Fruit fly (Drosophila melanogaster): ENCODE results near the gene Poc1.

DNA sequence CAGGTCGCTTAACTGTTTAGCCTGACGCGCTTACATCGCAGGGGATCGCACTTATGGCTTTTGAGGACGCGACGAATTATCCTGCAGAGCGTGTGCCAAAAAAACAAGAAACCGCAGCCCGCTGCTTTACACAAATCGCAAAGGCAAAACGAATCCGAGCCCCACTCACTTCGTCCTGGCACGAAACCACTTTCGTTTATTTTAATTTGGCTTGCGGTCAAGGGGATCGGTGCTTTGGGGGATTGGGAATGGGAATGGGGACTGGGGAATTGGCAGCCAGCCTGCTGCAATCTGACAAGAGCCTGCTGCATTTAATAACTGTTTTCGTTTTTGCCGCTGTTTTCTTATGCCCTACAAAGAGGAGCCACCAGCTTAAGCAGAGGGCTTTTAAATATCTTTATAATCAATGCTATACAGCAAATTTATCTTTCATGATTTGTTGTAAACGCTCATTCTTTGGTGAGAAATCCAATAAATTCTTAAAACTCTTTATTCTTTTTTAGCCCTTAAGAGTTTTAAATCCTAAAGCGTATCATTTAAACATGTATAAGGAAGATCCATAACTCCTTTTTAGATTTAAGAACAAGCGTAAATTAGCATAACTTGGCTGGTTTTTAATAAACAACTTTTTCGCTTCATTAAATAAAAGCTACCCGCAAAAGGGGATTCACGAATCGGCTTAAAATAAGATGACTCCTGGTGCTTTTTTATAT lies 20.2 kb upstream of the Poc1 start:
- TF ChIP-seq psq (GFP tag; optimal IDR thresholded peaks at IDR 0.05), result peak; percentile 9
- no peak for TF ChIP-seq usp (GFP tag; optimal IDR thresholded peaks at IDR 0.05)
- no peak for TF ChIP-seq N (GFP tag; optimal IDR thresholded peaks at IDR 0.05)

Data from whole organism, wandering third instar larva.